Fruit fly (Drosophila melanogaster) whole organism, embryonic: ENCODE data around the gene Ir31a.
A peak's percentile ranks its signal among the peaks of the same experiment; 100 is the strongest.

Source experiments
- Adf1 ChIP-seq: fragments of 200-800 bp; sonication (Bioruptor generic); IDR thresholded peaks from 2 replicates; pipeline ENCODE4 v1.3.6; 2022; ENCODE audit warnings: missing biosample characterization, missing genetic modification characterization
- Bdp1 ChIP-seq: fragments of 200-800 bp; sonication (Bioruptor generic); optimal IDR thresholded peaks from 3 replicates; lab custom pipeline; 2016; ENCODE audit warnings: missing biosample characterization, missing genetic modification characterization
- Bgb ChIP-seq: fragments of 200-800 bp; sonication (Bioruptor generic); IDR thresholded peaks from 2 replicates; pipeline ENCODE4 v1.3.6; 2022; ENCODE audit warnings: missing biosample characterization, missing genetic modification characterization; ENCODE audit not compliant: partially characterized antibody
- CG1024 ChIP-seq: fragments of 200-800 bp; sonication (Bioruptor generic); IDR thresholded peaks from 2 replicates; pipeline ENCODE4 v1.3.6; 2022; ENCODE audit warnings: missing biosample characterization, missing genetic modification characterization
- CG10274 ChIP-seq: fragments of 200-800 bp; sonication (Bioruptor generic); optimal IDR thresholded peaks from 3 replicates; lab custom pipeline; 2017; ENCODE audit warnings: missing biosample characterization, mild to moderate bottlenecking, missing genetic modification characterization
- CG10979 ChIP-seq: fragments of 200-800 bp; sonication (Bioruptor generic); optimal IDR thresholded peaks from 2 replicates; lab custom pipeline; 2018; ENCODE audit warnings: missing biosample characterization, mild to moderate bottlenecking, missing genetic modification characterization, moderate library complexity
- CG11085 ChIP-seq: fragments of 200-800 bp; sonication (Bioruptor generic); IDR thresholded peaks from 2 replicates; pipeline ENCODE4 v1.3.6; 2022; ENCODE audit warnings: missing biosample characterization, missing genetic modification characterization
- CG1233 ChIP-seq: fragments of 200-800 bp; sonication (Bioruptor generic); optimal IDR thresholded peaks from 4 replicates; lab custom pipeline; 2018; ENCODE audit warnings: missing biosample characterization, mild to moderate bottlenecking, missing genetic modification characterization
- CG12659 ChIP-seq: fragments of 200-800 bp; sonication (Bioruptor generic); optimal IDR thresholded peaks from 3 replicates; lab custom pipeline; 2017; ENCODE audit warnings: mild to moderate bottlenecking, missing biosample characterization, missing genetic modification reagents, missing genetic modification characterization
- CG13296 ChIP-seq: fragments of 200-800 bp; sonication (Bioruptor generic); optimal IDR thresholded peaks from 3 replicates; lab custom pipeline; 2018; ENCODE audit warnings: missing biosample characterization, mild to moderate bottlenecking, missing genetic modification characterization
- CG13424 ChIP-seq: fragments of 200-800 bp; sonication (Bioruptor generic); optimal IDR thresholded peaks from 2 replicates; lab custom pipeline; 2019; ENCODE audit warnings: missing biosample characterization, mild to moderate bottlenecking, missing genetic modification characterization, moderate library complexity
- CG14014 ChIP-seq: fragments of 200-800 bp; sonication (Bioruptor generic); IDR thresholded peaks from 2 replicates; pipeline ENCODE4 v1.3.6; 2022; ENCODE audit warnings: missing biosample characterization, missing genetic modification characterization
- CG16815 ChIP-seq: fragments of 200-800 bp; sonication (Bioruptor generic); optimal IDR thresholded peaks from 3 replicates; lab custom pipeline; 2017; ENCODE audit warnings: missing biosample characterization, mild to moderate bottlenecking, missing genetic modification characterization
- CG17568 ChIP-seq: fragments of 200-800 bp; sonication (Bioruptor generic); optimal IDR thresholded peaks from 2 replicates; lab custom pipeline; 2018; ENCODE audit warnings: missing biosample characterization, mild to moderate bottlenecking, missing genetic modification characterization, moderate library complexity
- CG17802 ChIP-seq: fragments of 200-800 bp; sonication (Bioruptor generic); optimal IDR thresholded peaks from 2 replicates; lab custom pipeline; 2018; ENCODE audit warnings: missing biosample characterization, mild to moderate bottlenecking, missing genetic modification characterization, moderate library complexity
- CG1792 ChIP-seq: fragments of 200-800 bp; sonication (Bioruptor generic); optimal IDR thresholded peaks from 2 replicates; lab custom pipeline; 2016; ENCODE audit warnings: missing biosample characterization, missing genetic modification characterization
- CG18262 ChIP-seq: fragments of 200-800 bp; optimal IDR thresholded peaks from 3 replicates; lab custom pipeline; 2019; ENCODE audit warnings: missing biosample characterization, mild to moderate bottlenecking, missing genetic modification characterization, moderate library complexity
- CG18619 ChIP-seq: fragments of 200-800 bp; sonication (Bioruptor generic); optimal IDR thresholded peaks from 3 replicates; lab custom pipeline; 2017; ENCODE audit warnings: missing biosample characterization, mild to moderate bottlenecking, missing genetic modification characterization
- CG2120 ChIP-seq: fragments of 200-800 bp; sonication (Bioruptor generic); optimal IDR thresholded peaks from 3 replicates; lab custom pipeline; 2016; ENCODE audit warnings: missing biosample characterization, missing genetic modification characterization
- CG2199 ChIP-seq: fragments of 200-800 bp; sonication (Bioruptor generic); IDR thresholded peaks from 3 replicates; pipeline ENCODE4 v1.3.6; 2022; ENCODE audit warnings: missing biosample characterization, missing genetic modification characterization
- CG31224 ChIP-seq: fragments of 200-800 bp; sonication (Bioruptor generic); IDR thresholded peaks from 2 replicates; pipeline ENCODE4 v1.3.6; 2022; ENCODE audit warnings: missing biosample characterization, missing genetic modification characterization
- CG4404 ChIP-seq: fragments of 200-800 bp; sonication (Bioruptor generic); IDR thresholded peaks from 2 replicates; pipeline ENCODE4 v1.3.6; 2022; ENCODE audit warnings: missing biosample characterization, missing genetic modification characterization
- CG4854 ChIP-seq: fragments of 200-800 bp; sonication (Bioruptor generic); optimal IDR thresholded peaks from 2 replicates; lab custom pipeline; 2016; ENCODE audit warnings: missing biosample characterization, missing genetic modification characterization, inconsistent platforms
- CG6813 ChIP-seq: fragments of 200-800 bp; sonication (Bioruptor generic); optimal IDR thresholded peaks from 2 replicates; lab custom pipeline; 2017; ENCODE audit warnings: missing biosample characterization, missing genetic modification characterization, mild to moderate bottlenecking, moderate library complexity, missing genetic modification reagents
- D ChIP-seq, 2 experiments: fragments of 200-800 bp in 1 of 2; fragments of >200 bp in 1 of 2; sonication (Bioruptor generic) in 1 of 2; optimal IDR thresholded peaks; 2 replicates in 1 of 2; 3 replicates in 1 of 2; lab custom pipeline; 2017; ENCODE audit warnings: mild to moderate bottlenecking in 1 of 2, missing biosample characterization in 1 of 2, missing genetic modification characterization in 1 of 2, missing genetic modification reagents in 1 of 2
- Dref ChIP-seq: fragments of 200-800 bp; sonication (Bioruptor generic); IDR thresholded peaks from 2 replicates; pipeline ENCODE4 v1.3.6; 2022; ENCODE audit warnings: missing biosample characterization, missing genetic modification characterization
- Eip74EF ChIP-seq, 2 experiments: fragments of 200-800 bp in 1 of 2; fragments of >200 bp in 1 of 2; sonication (Bioruptor generic) in 1 of 2; optimal IDR thresholded peaks; 2 replicates each; lab custom pipeline; 2017 to 2019; ENCODE audit warnings: missing biosample characterization in 2 of 2, missing genetic modification characterization in 2 of 2, mild to moderate bottlenecking in 1 of 2, moderate library complexity in 1 of 2
- Fer1 ChIP-seq: fragments of 200-800 bp; sonication (Bioruptor generic); optimal IDR thresholded peaks from 2 replicates; lab custom pipeline; 2017; ENCODE audit warnings: missing biosample characterization, mild to moderate bottlenecking, missing genetic modification characterization
- Lhr ChIP-seq: fragments of 200-800 bp; sonication (Bioruptor generic); optimal IDR thresholded peaks from 3 replicates; lab custom pipeline; 2017; ENCODE audit warnings: mild to moderate bottlenecking, missing biosample characterization, missing genetic modification reagents, missing genetic modification characterization
- MBD-R2 ChIP-seq: fragments of 200-800 bp; sonication (Bioruptor generic); IDR thresholded peaks from 2 replicates; pipeline ENCODE4 v1.3.6; 2022; ENCODE audit warnings: missing biosample characterization, missing genetic modification characterization
- Myb ChIP-seq: fragments of 200-800 bp; sonication (Bioruptor generic); optimal IDR thresholded peaks from 2 replicates; lab custom pipeline; 2016; ENCODE audit warnings: missing biosample characterization, missing genetic modification characterization
- Neu2 ChIP-seq: fragments of 200-800 bp; sonication (Bioruptor generic); optimal IDR thresholded peaks from 3 replicates; lab custom pipeline; 2016; ENCODE audit warnings: missing biosample characterization, missing genetic modification characterization, borderline replicate concordance
- Nf-YB ChIP-seq: fragments of 200-800 bp; sonication (Bioruptor generic); optimal IDR thresholded peaks from 3 replicates; lab custom pipeline; 2019; ENCODE audit warnings: missing biosample characterization, mild to moderate bottlenecking, missing genetic modification characterization, moderate library complexity
- Ssrp ChIP-seq: fragments of 200-800 bp; sonication (Bioruptor generic); optimal IDR thresholded peaks from 2 replicates; lab custom pipeline; 2018; ENCODE audit warnings: missing biosample characterization, mild to moderate bottlenecking, missing genetic modification characterization, moderate library complexity
- ara ChIP-seq: fragments of 200-800 bp; sonication (Bioruptor generic); IDR thresholded peaks from 2 replicates; pipeline ENCODE4 v1.3.6; 2022; ENCODE audit warnings: missing biosample characterization, missing genetic modification characterization
- crp ChIP-seq, 2 experiments: fragments of 200-800 bp; sonication (Bioruptor generic); optimal IDR thresholded peaks; 2 replicates in 1 of 2; 3 replicates in 1 of 2; lab custom pipeline; 2017; ENCODE audit warnings: missing biosample characterization in 2 of 2, missing genetic modification characterization in 2 of 2, mild to moderate bottlenecking in 1 of 2, moderate library complexity in 1 of 2
- dysf ChIP-seq: fragments of 200-800 bp; sonication (Bioruptor generic); IDR thresholded peaks from 3 replicates; pipeline ENCODE4 v1.3.6; 2022; ENCODE audit warnings: missing biosample characterization, missing genetic modification characterization
- eyg ChIP-seq: fragments of 200-800 bp; sonication (Bioruptor generic); optimal IDR thresholded peaks from 3 replicates; lab custom pipeline; 2016; ENCODE audit warnings: missing biosample characterization, missing genetic modification characterization
- fu2 ChIP-seq: fragments of 200-800 bp; sonication (Bioruptor generic); optimal IDR thresholded peaks from 2 replicates; lab custom pipeline; 2016; ENCODE audit warnings: missing biosample characterization, missing genetic modification characterization
- grau ChIP-seq: fragments of 200-800 bp; optimal IDR thresholded peaks from 3 replicates; lab custom pipeline; 2019; ENCODE audit warnings: missing biosample characterization, mild to moderate bottlenecking, missing genetic modification characterization, moderate library complexity
- gsb ChIP-seq: fragments of 200-800 bp; sonication (Bioruptor generic); IDR thresholded peaks from 2 replicates; pipeline ENCODE4 v1.3.6; 2022; ENCODE audit warnings: missing biosample characterization, missing genetic modification characterization
- hth ChIP-seq: fragments of >200 bp; optimal IDR thresholded peaks from 2 replicates; lab custom pipeline; 2017; ENCODE audit warnings: inconsistent platforms
- jumu ChIP-seq: fragments of 200-800 bp; sonication (Bioruptor generic); optimal IDR thresholded peaks from 3 replicates; lab custom pipeline; 2016; ENCODE audit warnings: missing biosample characterization, missing genetic modification characterization
- lab ChIP-seq: fragments of 200-800 bp; sonication (Bioruptor generic); optimal IDR thresholded peaks from 3 replicates; lab custom pipeline; 2017; ENCODE audit warnings: missing biosample characterization, missing genetic modification characterization, mild to moderate bottlenecking, moderate library complexity, missing genetic modification reagents
- lilli ChIP-seq: fragments of 200-800 bp; sonication (Bioruptor generic); optimal IDR thresholded peaks from 3 replicates; lab custom pipeline; 2016; ENCODE audit warnings: missing biosample characterization, missing genetic modification characterization
- run ChIP-seq: fragments of 200-800 bp; sonication (Bioruptor generic); optimal IDR thresholded peaks from 3 replicates; lab custom pipeline; 2018; ENCODE audit warnings: missing biosample characterization, mild to moderate bottlenecking, missing genetic modification characterization
- sim ChIP-seq: fragments of 200-800 bp; sonication (Bioruptor generic); IDR thresholded peaks from 2 replicates; pipeline ENCODE4 v1.3.6; 2022; ENCODE audit warnings: missing biosample characterization, missing genetic modification characterization
- sr ChIP-seq: fragments of 200-800 bp; sonication (Bioruptor generic); IDR thresholded peaks from 3 replicates; pipeline ENCODE4 v1.3.6; 2022; ENCODE audit warnings: missing biosample characterization, missing genetic modification characterization
- ssp ChIP-seq: fragments of 200-800 bp; sonication (Bioruptor generic); IDR thresholded peaks from 2 replicates; pipeline ENCODE4 v1.3.6; 2022; ENCODE audit warnings: missing biosample characterization, missing genetic modification characterization
- stwl ChIP-seq: fragments of 200-800 bp; sonication (Bioruptor generic); optimal IDR thresholded peaks from 3 replicates; lab custom pipeline; 2018; ENCODE audit warnings: missing biosample characterization, mild to moderate bottlenecking, missing genetic modification characterization, moderate library complexity
- tx ChIP-seq: fragments of 200-800 bp; sonication (Bioruptor generic); optimal IDR thresholded peaks from 2 replicates; lab custom pipeline; 2016; ENCODE audit warnings: missing biosample characterization, missing genetic modification characterization

Ir31a gene

dm6 chr2L:10418981-10419380 is 13.6 kb downstream of the Ir31a start, which contains the start of gene RfC3 (continued):
- no peak for TF ChIP-seq Bdp1
- no peak for TF ChIP-seq eyg (GFP tag; lab: Kevin White, UChicago)
- no peak for TF ChIP-seq Lhr
- no peak for TF ChIP-seq tx (GFP tag; lab: Kevin White, UChicago)
- TF ChIP-seq CG17568 (GFP tag; lab: Kevin White, UChicago), result no peak
- TF ChIP-seq D (optimal IDR thresholded peaks at IDR 0.05; lab: Kevin White, UChicago), result no peak
- TF ChIP-seq D (GFP tag; optimal IDR thresholded peaks at IDR 0.05; lab: Kevin White, UChicago), result no peak
- no peak for TF ChIP-seq Neu2 (GFP tag; lab: Kevin White, UChicago)
- TF ChIP-seq CG2120 (GFP tag; lab: Kevin White, UChicago), result no peak
- peak; percentile 51; the same call in 1 of the 2 replicates for TF ChIP-seq MBD-R2
- no peak for TF ChIP-seq CG31224 (GFP tag; lab: Robert Waterston, UW)
- TF ChIP-seq Ssrp (tag; lab: Kevin White, UChicago), result no peak
- no peak for TF ChIP-seq CG17802 (tag; lab: Kevin White, UChicago)
- TF ChIP-seq Bgb (GFP tag; lab: Robert Waterston, UW), result peak; percentile 83
- TF ChIP-seq lilli (GFP tag; lab: Kevin White, UChicago), result no peak
- no peak for TF ChIP-seq ssp (GFP tag; lab: Robert Waterston, UW)
- no peak for TF ChIP-seq CG4404 (GFP tag; lab: Robert Waterston, UW)
- no peak for TF ChIP-seq Eip74EF (GFP tag; optimal IDR thresholded peaks at IDR 0.05; lab: Kevin White, UChicago)
- TF ChIP-seq CG6813, result no peak
- TF ChIP-seq CG18619 (GFP tag; lab: Kevin White, UChicago), result no peak
- no peak for TF ChIP-seq ara (GFP tag; lab: Robert Waterston, UW)
- TF ChIP-seq CG18262 (tag; lab: Kevin White, UChicago), result no peak
- no peak for TF ChIP-seq jumu (GFP tag; lab: Kevin White, UChicago)
- no peak for TF ChIP-seq CG13424 (tag; lab: Kevin White, UChicago)
- peak; percentile 75 for TF ChIP-seq stwl (tag; lab: Kevin White, UChicago)
- TF ChIP-seq CG10274 (GFP tag; lab: Kevin White, UChicago), result no peak
- TF ChIP-seq fu2 (GFP tag; lab: Kevin White, UChicago), result no peak
- TF ChIP-seq CG13296 (GFP tag; lab: Kevin White, UChicago), result no peak
- no peak for TF ChIP-seq Fer1 (GFP tag; lab: Kevin White, UChicago)
- TF ChIP-seq CG1024 (GFP tag; lab: Robert Waterston, UW), result no peak
- TF ChIP-seq CG2199 (GFP tag; lab: Robert Waterston, UW), result no peak
- no peak for TF ChIP-seq hth (lab: Kevin White, UChicago)
- TF ChIP-seq CG14014 (GFP tag; lab: Robert Waterston, UW), result no peak
- TF ChIP-seq CG1792, result no peak
- TF ChIP-seq Nf-YB (GFP tag; lab: Kevin White, UChicago), result no peak
- TF ChIP-seq sim, result no peak
- no peak for TF ChIP-seq grau (tag; lab: Kevin White, UChicago)
- TF ChIP-seq Myb (GFP tag; lab: Kevin White, UChicago), result peak; percentile 85
- no peak for TF ChIP-seq CG1233
- no peak for TF ChIP-seq CG4854 (GFP tag; lab: Kevin White, UChicago)
- TF ChIP-seq CG11085 (GFP tag; lab: Robert Waterston, UW), result no peak
- TF ChIP-seq lab (GFP tag; lab: Kevin White, UChicago), result no peak
- TF ChIP-seq CG10979, result no peak
- TF ChIP-seq crp (GFP tag; optimal IDR thresholded peaks at IDR 0.05; lab: Kevin White, UChicago), result no peak
- no peak for TF ChIP-seq Adf1 (GFP tag; lab: Robert Waterston, UW)
- TF ChIP-seq gsb (GFP tag; lab: Robert Waterston, UW), result no peak
- no peak for TF ChIP-seq run
- peak; percentile 95 for TF ChIP-seq Dref (GFP tag; lab: Robert Waterston, UW)
- peak; percentile 7 for TF ChIP-seq CG12659 (GFP tag; lab: Kevin White, UChicago)
- no peak for TF ChIP-seq dysf (GFP tag; lab: Robert Waterston, UW)
- TF ChIP-seq sr, result no peak
- no peak for TF ChIP-seq CG16815 (GFP tag; lab: Kevin White, UChicago)
